Worm (Caenorhabditis elegans): ENCODE data around the gene D1005.4.

- TF ChIP-seq zag-1 (tag; optimal IDR thresholded peaks at IDR 0.05) (no peak), pha-4 (tag; optimal IDR thresholded peaks at IDR 0.05) (no peak), ztf-11 (tag; optimal IDR thresholded peaks at IDR 0.05) (no peak), nhr-77 (tag; optimal IDR thresholded peaks at IDR 0.05) (no peak)
These were observed 6.6 kb upstream of the D1005.4 start for ce11 chrX:1492174-1492573.
